1 fruit fly cellular context compared by ENCODE assay signal in the genomic region with DNA sequence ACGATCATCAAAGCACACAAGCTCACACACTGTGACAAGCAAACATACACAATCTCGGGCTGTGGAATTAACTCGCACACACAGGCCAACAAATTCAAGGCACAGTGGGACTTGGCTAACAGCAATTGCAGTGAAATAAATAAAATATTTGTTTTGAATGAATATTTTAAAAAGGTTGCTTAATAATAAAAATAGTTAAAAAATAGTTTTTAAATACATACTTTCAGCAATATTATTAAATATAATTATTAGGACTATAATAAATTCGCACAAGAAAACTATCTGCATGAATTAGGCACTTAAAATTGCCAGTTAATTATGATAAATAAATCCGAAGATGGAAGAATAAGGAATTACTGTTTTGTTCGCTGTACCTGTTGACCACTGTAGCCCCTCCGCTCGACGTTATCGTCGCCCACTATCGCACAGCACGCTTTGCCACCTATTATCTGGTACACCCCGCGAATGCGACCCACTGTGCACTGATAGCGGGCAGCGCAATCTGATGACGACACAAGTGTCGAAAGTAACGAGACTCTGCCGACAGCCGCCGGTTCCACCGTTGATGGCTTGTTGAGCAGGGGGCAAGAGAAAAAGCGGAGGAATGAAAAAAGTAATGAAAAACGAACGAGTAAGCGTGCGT.
TF ChIP-seq lines count a peak whose summit lies in the region.

No protein-coding gene starts in this region.

TF ChIP-seq in whole organism, embryonic, 481 proteins besides CTCF, POLR2A, EP300 and RAD21 (continued from another document):
- TF ChIP-seq CG4820 (GFP tag; optimal IDR thresholded peaks at IDR 0.05; lab: Kevin White, UChicago) (peak; percentile 97), Drgx (GFP tag; IDR thresholded peaks at IDR 0.05; lab: Robert Waterston, UW) (peak; percentile 95), CG8359 (GFP tag; optimal IDR thresholded peaks at IDR 0.05; lab: Kevin White, UChicago; ENCODE audit: borderline replicate concordance) (peak; percentile 90), CG18764 (GFP tag; optimal IDR thresholded peaks at IDR 0.05; lab: Kevin White, UChicago) (peak; percentile 95), Gsc (GFP tag; IDR thresholded peaks at IDR 0.05; lab: Robert Waterston, UW) (no peak; the same call in 1 of the 2 replicates), CG8924 (tag; optimal IDR thresholded peaks at IDR 0.05; lab: Kevin White, UChicago) (peak; percentile 99), Hr51 (GFP tag; optimal IDR thresholded peaks at IDR 0.05; lab: Kevin White, UChicago) (peak; percentile 92 to 99), ci (GFP tag; IDR thresholded peaks at IDR 0.05; lab: Robert Waterston, UW) (peak; percentile 90; the same call in 2 of the 3 replicates), esg (GFP tag; conservative IDR thresholded peaks at IDR 0.05; lab: Robert Waterston, UW) (peak; percentile 98), ro (GFP tag; IDR thresholded peaks at IDR 0.05; lab: Robert Waterston, UW) (peak; percentile 92), Side (GFP tag; optimal IDR thresholded peaks at IDR 0.05; lab: Kevin White, UChicago) (peak; percentile 58), nmo (GFP tag; optimal IDR thresholded peaks at IDR 0.05; lab: Kevin White, UChicago) (peak; percentile 99), danr (GFP tag; IDR thresholded peaks at IDR 0.05; lab: Robert Waterston, UW) (peak; percentile 97), CG8765 (GFP tag; IDR thresholded peaks at IDR 0.05; lab: Robert Waterston, UW) (peak; percentile 84), CG4282 (GFP tag; optimal IDR thresholded peaks at IDR 0.05; lab: Kevin White, UChicago) (peak; percentile 83), CG13775 (GFP tag; optimal IDR thresholded peaks at IDR 0.05; lab: Kevin White, UChicago) (peak; percentile 99), Atf-2 (GFP tag; optimal IDR thresholded peaks at IDR 0.05; lab: Kevin White, UChicago) (peak; percentile 60), wor (GFP tag; IDR thresholded peaks at IDR 0.05; lab: Robert Waterston, UW) (peak; percentile 96), slbo (GFP tag; IDR thresholded peaks at IDR 0.05; lab: Robert Waterston, UW) (peak; percentile 97), MBD-R2 (GFP tag; IDR thresholded peaks at IDR 0.05; lab: Robert Waterston, UW) (peak; percentile 83)
